Fruit fly (Drosophila melanogaster): ENCODE measurements around the gene ear.
A peak's percentile ranks its signal among the peaks of the same experiment; 100 is the strongest.

The ear gene

DNA sequence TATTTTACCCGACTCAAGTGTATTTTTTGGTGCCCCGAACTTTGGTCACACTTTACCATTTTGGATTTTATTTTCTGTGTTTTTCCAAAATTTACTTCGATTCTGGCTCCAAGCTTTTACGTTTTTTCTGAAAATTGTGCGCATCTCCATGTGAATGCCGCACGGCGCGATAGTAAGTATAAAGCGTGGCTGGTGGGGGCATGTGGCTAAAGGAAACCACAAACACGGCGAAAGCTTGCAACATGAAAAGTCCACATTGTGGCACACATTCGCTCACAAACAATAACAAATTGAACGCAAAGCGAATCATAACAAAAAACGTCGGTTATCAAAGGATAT is at the start of gene ear:
Gene ear, plus strand, starts transcription at position 10 of the 339 bp plus-strand sequence.
- no peak for TF ChIP-seq noc (tag; optimal IDR thresholded peaks at IDR 0.05)

DNA sequence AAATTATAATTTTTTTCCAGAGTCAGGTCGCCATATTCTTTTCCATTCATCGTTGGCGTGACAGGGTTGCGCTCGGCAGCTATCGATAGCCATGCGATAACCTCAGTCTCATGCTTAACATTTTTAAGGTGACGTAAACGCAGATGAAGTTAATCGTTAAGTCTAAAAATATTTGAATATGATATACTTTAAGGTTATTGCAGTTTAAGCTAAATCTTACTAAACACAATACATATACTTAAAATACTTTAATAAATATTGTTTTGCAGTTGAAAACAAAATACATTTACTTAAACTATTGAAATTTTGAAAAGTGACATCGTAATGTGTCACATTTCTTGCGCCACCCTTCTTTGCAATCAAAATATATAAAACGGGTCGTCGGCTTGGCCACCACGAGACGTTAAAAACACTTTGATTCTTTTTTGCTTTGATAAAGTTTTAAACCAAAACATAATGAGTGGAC is 45.4 kb upstream of the ear start, which contains the start of the genes Cp190 and CG4338:
Gene Cp190, minus strand, starts transcription at position 84 of the 466 bp plus-strand sequence.
Gene CG4338, plus strand, starts transcription at position 365 of the 466 bp plus-strand sequence.
- peak; percentile 98 for TF ChIP-seq noc (tag; optimal IDR thresholded peaks at IDR 0.05)

DNA sequence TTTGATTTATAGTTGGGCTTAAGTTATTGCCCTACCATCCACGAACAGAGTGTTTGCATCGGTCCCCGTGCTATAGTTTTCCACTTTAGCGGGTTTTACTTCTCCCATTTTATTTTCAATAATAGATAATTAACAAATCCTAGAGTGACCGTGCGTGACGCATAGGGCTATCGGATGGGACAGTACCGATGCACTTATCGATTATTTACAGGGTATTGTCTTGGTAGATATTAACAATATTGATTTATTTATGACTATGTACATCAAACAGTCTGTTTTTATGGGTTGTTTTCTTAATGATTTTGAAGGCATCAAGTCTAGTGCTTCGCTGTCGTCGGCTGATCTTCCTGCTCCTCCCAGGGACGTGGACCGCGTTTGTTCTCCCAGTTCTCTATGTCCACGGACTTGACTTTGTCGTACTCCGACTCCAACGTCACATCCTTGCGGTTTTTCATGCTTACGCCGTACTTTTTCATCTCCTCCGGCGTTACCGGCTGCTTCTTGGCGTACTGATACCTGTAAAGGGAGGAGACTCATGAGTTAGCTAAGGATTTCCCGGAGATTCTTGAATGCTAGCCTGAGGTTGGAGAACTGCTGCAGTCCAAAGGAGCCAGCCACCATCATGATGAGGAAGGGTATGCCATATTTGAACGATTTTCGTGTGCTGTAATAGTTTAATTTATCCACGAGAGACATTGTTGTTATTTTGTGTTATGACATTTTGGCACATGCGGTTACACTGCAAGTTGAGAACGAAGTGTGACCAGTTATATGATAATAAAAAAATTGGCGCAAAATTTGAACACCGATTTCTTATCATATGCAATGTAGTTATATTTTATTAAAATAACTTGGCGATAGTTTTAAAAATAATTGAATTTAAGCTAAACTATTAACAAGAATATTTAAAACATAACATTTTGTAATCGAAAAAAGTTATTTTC is 42.4 kb upstream of the ear start, which contains the start of the genes MRG15 and Tm1:
Gene MRG15, minus strand, starts transcription at position 184 of the 944 bp plus-strand sequence.
Gene Tm1, plus strand, starts transcription at position 295 of the 944 bp plus-strand sequence.
- TF ChIP-seq noc (tag; optimal IDR thresholded peaks at IDR 0.05) = no peak

DNA sequence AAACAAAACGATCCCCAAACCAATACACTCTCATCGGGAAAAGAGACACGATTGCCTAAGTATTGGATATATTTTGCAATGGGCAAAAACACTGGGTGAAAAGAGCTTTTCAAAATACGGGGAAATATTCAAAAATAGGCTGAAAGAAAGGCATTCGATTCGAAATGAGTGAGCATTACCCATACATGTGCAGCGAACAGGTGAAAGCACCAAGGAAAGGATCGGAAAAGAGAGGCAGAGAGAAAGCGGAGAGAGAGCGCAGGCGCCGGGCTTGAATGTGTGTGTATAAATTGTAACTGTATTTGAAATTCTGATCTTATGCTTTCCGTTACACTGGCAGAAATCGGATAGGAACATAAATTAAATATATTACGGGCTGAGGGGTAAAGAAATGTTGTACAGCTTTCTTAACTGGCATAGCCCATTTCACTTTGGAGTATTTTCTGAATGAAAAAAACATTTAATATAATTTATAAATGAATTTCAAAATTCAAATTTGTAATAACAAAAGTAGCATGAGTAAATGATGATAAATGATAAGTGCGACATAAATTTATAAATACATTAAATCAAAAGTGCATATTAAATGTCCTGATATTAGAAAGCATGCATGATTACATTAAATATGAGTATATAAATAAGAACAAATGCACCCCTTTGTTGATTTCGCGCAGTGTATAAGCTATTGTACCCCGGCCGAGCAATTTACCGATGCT is 39.8 kb upstream of the ear start:
- TF ChIP-seq noc (tag; optimal IDR thresholded peaks at IDR 0.05) = peak; percentile 48

DNA sequence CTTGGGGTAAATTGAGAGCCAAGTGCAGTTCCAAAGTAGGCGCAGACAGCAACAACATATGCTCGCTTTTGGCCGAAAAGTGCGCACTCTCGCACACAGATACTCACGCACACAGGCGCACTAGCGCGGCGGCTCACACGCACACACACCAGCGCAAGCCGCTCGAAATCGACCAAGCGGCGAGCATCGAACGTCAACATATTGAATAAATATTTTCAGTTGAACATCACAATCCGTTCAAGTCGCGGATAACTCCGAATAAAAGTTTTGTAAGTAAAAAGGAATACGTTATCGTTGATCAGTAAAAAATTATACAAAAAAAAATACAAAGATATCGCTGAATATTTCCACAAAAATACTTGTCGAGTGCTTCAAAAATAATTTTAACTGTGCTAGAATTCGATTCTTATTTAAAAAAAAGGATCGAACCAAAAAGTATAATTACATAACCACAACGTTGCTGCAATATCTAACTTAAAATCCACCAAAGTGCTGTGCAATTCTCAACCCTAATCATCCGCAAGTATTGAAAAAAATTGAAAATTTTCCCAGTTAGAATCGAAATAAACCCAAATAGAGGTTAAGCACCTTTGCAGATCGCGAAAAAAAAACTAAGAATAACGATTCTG is 39.1 kb upstream of the ear start:
- no peak for TF ChIP-seq noc (tag; optimal IDR thresholded peaks at IDR 0.05)

DNA sequence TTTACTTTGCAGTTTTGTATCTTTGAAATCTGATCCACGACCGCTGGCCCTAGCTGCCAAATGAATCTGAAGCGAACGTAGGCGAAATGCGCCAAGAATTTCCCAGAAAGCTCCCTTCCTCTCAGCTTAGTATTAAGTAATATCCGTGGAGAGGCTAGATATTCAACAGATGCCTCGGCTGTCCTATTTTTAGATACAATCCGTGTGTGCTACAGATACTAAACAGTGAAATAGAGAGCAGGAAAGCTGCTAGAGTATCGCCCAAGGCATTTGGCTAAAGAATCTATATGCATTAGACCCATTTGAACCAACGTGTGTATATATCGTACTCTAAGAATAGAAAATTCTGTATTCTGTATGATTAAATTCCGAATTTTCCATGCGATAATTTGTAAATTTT is 38.2 kb upstream of the ear start:
- no peak for TF ChIP-seq noc (tag; optimal IDR thresholded peaks at IDR 0.05)

DNA sequence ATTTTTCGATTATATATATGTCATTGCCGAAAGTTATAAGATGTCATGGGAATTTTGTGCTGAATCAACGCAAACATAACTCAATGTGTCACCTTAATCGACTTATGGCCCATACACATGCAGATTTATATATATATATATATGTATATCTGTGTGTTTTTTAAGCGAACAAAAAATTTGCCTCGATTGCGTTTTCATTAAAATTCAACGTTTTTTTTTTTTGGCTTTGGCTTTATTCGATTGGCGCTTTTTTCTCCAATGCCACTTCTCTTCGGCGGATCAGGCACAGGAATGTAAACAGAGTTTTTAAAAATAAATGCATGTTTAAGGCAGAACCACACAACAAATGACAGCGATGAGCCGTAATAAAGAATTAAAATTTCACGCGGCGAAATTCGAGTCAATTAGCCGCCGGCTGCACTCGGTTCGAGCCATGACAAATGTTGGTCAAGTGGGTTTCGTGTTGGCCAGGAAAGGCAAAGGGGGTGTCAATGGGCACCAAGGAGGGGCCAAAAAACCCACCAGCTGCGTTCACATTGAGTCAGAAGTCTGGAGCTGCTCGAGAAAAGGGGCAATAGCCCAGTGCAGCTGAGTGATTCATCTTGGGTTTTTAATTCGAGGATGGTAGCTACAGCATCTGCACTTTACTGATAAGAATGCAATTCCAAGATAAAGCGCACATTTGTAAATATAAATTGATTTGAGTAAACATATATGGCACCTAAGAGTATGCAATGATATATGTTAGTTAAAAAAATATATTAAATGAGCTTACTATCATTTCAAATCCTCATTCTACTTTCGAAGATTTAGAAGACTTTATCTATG is 37.4 kb upstream of the ear start:
- TF ChIP-seq noc (tag; optimal IDR thresholded peaks at IDR 0.05) = no peak

DNA sequence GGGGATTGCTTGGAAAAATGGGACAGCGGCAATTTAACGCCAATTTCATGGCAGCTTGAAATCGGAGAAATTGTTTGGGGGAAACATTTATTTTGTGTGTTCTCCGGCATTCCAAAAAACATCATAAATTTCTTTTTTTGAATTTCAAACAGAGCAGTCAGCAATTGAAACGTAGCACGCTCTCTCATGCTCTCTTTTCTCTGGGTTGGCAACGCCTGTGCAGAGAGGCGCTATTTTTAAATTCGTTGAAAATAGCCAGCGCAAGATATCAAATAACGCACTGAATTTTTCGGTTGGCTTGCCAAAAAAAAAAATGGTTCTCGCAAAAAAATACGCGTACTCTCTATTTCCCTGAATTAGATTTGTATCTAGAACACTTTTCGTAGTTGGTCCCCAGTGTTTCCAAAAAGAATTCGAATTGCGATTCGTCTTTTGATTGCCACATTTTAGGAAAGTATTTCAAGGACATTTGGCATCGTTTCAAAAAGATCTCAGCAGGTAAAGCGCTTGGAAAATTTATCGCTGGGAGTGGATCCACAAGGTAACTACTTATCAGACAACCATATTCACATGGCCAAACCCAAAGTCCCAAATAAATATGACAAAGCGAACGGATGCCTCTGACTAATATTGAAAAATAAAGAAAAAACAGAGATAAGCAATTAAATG is 34.4 kb upstream of the ear start:
- no peak for TF ChIP-seq noc (tag; optimal IDR thresholded peaks at IDR 0.05)

DNA sequence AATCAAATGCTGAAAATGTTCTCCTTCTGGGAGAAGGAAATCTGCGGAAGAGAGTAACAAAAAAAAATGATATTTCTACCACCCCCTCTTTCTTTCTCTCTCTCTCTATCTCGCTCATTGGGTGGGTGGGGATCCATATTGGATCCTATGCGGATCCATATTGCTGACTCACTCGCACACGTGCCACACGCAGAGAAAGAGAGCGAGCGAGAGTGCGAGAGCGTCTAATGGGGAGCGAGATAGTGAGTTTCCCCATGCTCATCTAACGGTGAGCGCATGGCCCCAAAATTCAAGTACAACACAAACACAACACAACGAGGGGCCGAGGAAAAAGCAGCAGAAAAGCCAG is 33.9 kb upstream of the ear start:
- peak; percentile 23 for TF ChIP-seq noc (tag; optimal IDR thresholded peaks at IDR 0.05)

DNA sequence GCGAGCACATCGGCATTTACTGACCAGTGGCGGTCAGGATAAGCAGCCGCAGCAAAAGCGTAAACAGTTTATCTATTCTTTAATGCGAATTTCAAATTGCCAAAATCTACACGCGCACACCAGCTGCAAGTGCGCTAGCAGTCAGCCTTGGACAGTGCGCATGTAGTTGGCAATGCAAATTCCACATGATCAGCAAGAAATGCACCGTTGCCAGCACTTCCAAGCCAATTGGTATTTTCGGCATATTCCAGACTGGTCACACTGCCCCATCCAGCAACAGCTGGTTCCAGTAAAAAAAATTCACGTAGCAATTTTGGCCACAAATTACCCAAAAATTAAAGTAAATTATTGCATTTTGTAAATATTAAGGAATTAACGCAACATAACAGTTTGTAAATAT is 32.8 kb upstream of the ear start:
- no peak for TF ChIP-seq noc (tag; optimal IDR thresholded peaks at IDR 0.05)

DNA sequence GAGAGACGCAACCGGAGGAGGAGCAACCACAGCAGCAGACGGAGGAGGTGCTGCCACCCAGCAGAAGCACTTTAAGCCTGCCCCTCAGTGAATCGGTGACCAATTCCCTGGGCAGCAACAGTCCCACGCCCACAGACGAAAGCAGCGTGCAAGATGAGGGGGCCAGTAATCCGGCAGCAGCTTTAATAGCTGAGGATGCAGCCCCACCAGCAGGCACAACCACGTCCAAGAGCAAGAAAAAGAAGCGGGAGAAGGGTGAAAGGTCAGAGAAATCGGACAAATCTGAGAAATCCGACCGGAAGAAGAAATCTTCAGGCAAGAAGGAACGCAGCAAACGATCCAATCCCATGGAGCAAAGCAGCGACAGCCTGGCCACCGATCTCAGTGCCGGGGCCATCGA is 31.8 kb upstream of the ear start:
- TF ChIP-seq noc (tag; optimal IDR thresholded peaks at IDR 0.05) = no peak

DNA sequence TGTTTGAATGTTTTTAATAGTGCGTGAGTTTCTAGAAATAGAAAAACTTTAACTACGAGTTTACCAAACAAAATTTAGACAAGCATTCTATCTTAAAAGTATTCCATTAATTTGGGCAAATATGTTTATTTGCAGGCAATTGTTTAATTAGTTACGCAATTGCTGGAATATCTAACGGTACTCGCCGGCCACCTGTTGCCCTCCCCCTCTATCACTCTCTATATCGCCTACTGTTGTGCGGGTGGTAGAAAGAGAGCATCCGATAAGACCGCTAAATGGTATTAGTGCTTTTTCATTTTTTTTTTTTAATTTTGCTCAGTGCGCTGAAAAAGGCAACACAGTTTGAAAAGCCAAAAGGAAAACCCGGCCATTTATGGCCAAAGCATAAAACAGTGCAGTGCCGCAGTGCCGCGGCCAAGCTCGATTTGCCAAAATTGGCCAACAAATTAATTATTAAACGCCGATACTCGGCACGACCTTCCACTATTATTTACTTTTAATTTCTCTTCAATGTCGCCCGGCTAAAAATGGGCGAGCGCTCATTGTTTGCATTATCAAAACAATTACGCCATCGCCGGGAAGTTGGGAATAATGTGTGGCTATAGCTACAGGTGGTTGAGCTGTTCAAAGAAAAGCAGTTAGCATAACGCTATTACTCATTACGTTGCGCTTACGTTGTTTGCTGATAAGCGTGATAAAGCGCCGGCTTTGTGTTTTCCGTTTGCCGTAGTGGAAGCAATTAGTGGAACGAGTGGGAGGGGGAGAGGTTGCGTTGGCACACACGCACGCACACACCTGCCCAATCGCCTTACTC is 30.5 kb upstream of the ear start:
- no peak for TF ChIP-seq noc (tag; optimal IDR thresholded peaks at IDR 0.05)

DNA sequence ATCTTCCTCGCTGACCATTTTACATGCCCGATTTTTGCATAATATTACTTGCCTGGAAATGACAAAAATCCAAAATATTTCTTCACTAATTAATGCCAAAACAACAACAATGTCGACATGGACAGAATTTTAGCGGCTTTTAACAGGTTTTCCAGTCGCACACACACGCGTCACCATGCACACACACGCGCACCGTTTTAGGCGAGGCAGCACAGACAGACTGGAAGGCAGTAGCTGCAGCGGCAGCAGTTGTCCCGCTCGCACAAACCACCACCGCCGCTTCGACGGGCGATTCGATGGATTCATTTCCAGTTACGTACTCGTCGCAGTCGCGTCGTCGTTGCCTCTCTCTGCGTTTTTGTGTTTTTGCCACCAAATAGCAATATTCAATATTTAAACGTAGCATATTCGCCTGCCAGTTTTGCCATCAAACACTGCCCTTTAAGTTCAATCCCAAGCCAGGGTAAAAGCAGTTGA is 29.9 kb upstream of the ear start, which contains the start of gene CG45218:
Gene CG45218, minus strand, starts transcription at position 158 of the 477 bp plus-strand sequence.
- peak; percentile 51 for TF ChIP-seq noc (tag; optimal IDR thresholded peaks at IDR 0.05)
